Worm (Caenorhabditis elegans) whole organism, L4 larva: ENCODE results near the gene T20B12.4.

Source experiments
- D1046.2 ChIP-seq: fragments of 200-800 bp; sonication (Bioruptor generic); IDR thresholded peaks from 2 replicates; pipeline ENCODE4 v1.3.6; 2022; ENCODE audit warnings: missing genetic modification characterization, missing compliant biosample characterization
- F10B5.3 ChIP-seq: sonication (generic microtip); optimal IDR thresholded peaks from 2 replicates; lab custom pipeline; 2016; ENCODE audit warnings: mild to moderate bottlenecking, missing genetic modification characterization, missing compliant biosample characterization
- F37D6.2 ChIP-seq: sonication (generic microtip); optimal IDR thresholded peaks from 2 replicates; lab custom pipeline; 2016; ENCODE audit warnings: mild to moderate bottlenecking, missing genetic modification characterization, missing compliant biosample characterization
- T20F7.1 ChIP-seq: fragments of 200-800 bp; sonication (Bioruptor generic); optimal IDR thresholded peaks from 2 replicates; lab custom pipeline; 2018; ENCODE audit warnings: mild to moderate bottlenecking, missing genetic modification characterization, missing compliant biosample characterization
- Y5F2A.4 ChIP-seq: fragments of 200-800 bp; sonication (Bioruptor generic); optimal IDR thresholded peaks from 2 replicates; lab custom pipeline; 2018; ENCODE audit warnings: mild to moderate bottlenecking, missing genetic modification characterization, missing compliant biosample characterization
- aly-2 ChIP-seq: sonication (generic microtip); optimal IDR thresholded peaks from 2 replicates; lab custom pipeline; 2018; ENCODE audit warnings: missing biosample characterization, missing genetic modification characterization
- arid-1 ChIP-seq: fragments of 200-800 bp; sonication (Bioruptor generic); conservative IDR thresholded peaks from 2 replicates; pipeline ENCODE4 v1.3.6; 2022; ENCODE audit warnings: missing genetic modification reagents, missing genetic modification characterization, missing compliant biosample characterization
- attf-4 ChIP-seq: sonication (generic microtip); optimal IDR thresholded peaks from 3 replicates; lab custom pipeline; 2017; ENCODE audit warnings: missing biosample characterization, missing genetic modification characterization
- ceh-44 ChIP-seq: fragments of 200-800 bp; sonication (Bioruptor generic); IDR thresholded peaks from 2 replicates; pipeline ENCODE4 v1.3.6; 2022; ENCODE audit warnings: missing genetic modification reagents, missing genetic modification characterization, missing compliant biosample characterization
- ceh-82 ChIP-seq: sonication (generic microtip); optimal IDR thresholded peaks from 2 replicates; lab custom pipeline; 2017; ENCODE audit warnings: missing biosample characterization, missing genetic modification characterization
- ces-1 ChIP-seq: fragments of 150-350 bp; sonication (generic microtip); optimal IDR thresholded peaks from 4 replicates; lab custom pipeline; 2014; ENCODE audit warnings: missing biosample characterization, missing genetic modification reagents, missing genetic modification characterization
- daf-12 ChIP-seq: fragments of 150-350 bp; optimal IDR thresholded peaks from 2 replicates; lab custom pipeline; 2014; ENCODE audit warnings: missing biosample characterization, missing genetic modification reagents, missing genetic modification characterization
- daf-16 ChIP-seq, 3 experiments: sonication (generic microtip); optimal IDR thresholded peaks; 2 replicates each; lab custom pipeline; 2016 to 2017; ENCODE audit warnings: missing genetic modification characterization in 3 of 3, missing genetic modification reagents in 3 of 3, mild to moderate bottlenecking in 2 of 3, missing compliant biosample characterization in 2 of 3, missing biosample characterization in 1 of 3, moderate library complexity in 1 of 3
- daf-8 ChIP-seq: fragments of 200-800 bp; sonication (Bioruptor generic); IDR thresholded peaks from 2 replicates; pipeline ENCODE4 v1.3.6; 2022; ENCODE audit warnings: missing genetic modification characterization, missing compliant biosample characterization
- dmd-6 ChIP-seq: fragments of 200-800 bp; sonication (Bioruptor generic); IDR thresholded peaks from 2 replicates; pipeline ENCODE4 v1.3.6; 2022; ENCODE audit warnings: missing genetic modification reagents, missing genetic modification characterization, missing compliant biosample characterization
- dve-1 ChIP-seq: sonication (generic microtip); optimal IDR thresholded peaks from 2 replicates; lab custom pipeline; 2017; ENCODE audit warnings: antibody characterized with exemption, mild to moderate bottlenecking, missing genetic modification characterization, missing compliant biosample characterization; ENCODE audit not compliant: insufficient read depth
- gei-8 ChIP-seq: fragments of 200-800 bp; sonication (Bioruptor generic); optimal IDR thresholded peaks from 2 replicates; lab custom pipeline; 2018; ENCODE audit warnings: mild to moderate bottlenecking, missing genetic modification characterization, missing compliant biosample characterization
- hif-1 ChIP-seq, 2 experiments: sonication (generic microtip); optimal IDR thresholded peaks; 2 replicates each; lab custom pipeline; 2016 to 2017; ENCODE audit warnings: missing compliant biosample characterization in 2 of 2, missing genetic modification characterization in 2 of 2, missing genetic modification reagents in 2 of 2, missing genotype in 2 of 2, mild to moderate bottlenecking in 1 of 2
- hlh-30 ChIP-seq: sonication (generic microtip); optimal IDR thresholded peaks from 2 replicates; lab custom pipeline; 2017; ENCODE audit warnings: antibody characterized with exemption, mild to moderate bottlenecking, missing genetic modification characterization, missing compliant biosample characterization; ENCODE audit not compliant: insufficient read depth
- hmg-1.1 ChIP-seq: fragments of 200-800 bp; sonication (Bioruptor generic); IDR thresholded peaks from 2 replicates; pipeline ENCODE4 v1.3.6; 2022; ENCODE audit warnings: missing genetic modification reagents, missing genetic modification characterization, missing compliant biosample characterization
- lin-29 ChIP-seq: fragments of 200-800 bp; sonication (Bioruptor generic); IDR thresholded peaks from 2 replicates; pipeline ENCODE4 v1.3.6; 2022; ENCODE audit warnings: missing genetic modification reagents, missing genetic modification characterization, missing compliant biosample characterization
- lin-38 ChIP-seq: fragments of 200-800 bp; sonication (Bioruptor generic); IDR thresholded peaks from 2 replicates; pipeline ENCODE4 v1.3.6; 2022; ENCODE audit warnings: missing genetic modification reagents, missing genetic modification characterization, missing compliant biosample characterization
- lin-39 ChIP-seq: fragments of 150-350 bp; optimal IDR thresholded peaks from 2 replicates; lab custom pipeline; 2014; ENCODE audit warnings: missing biosample characterization, missing genetic modification reagents, missing genetic modification characterization
- lir-3 ChIP-seq: sonication (generic microtip); optimal IDR thresholded peaks from 2 replicates; lab custom pipeline; 2016; ENCODE audit warnings: mild to moderate bottlenecking, missing genetic modification characterization, missing compliant biosample characterization
- lsy-2 ChIP-seq, 2 experiments: fragments of 150-350 bp in 1 of 2; sonication (generic microtip) in 1 of 2; optimal IDR thresholded peaks; 2 replicates each; lab custom pipeline; 2014 to 2017; ENCODE audit warnings: missing biosample characterization in 2 of 2, missing genetic modification characterization in 2 of 2
- madf-5 ChIP-seq, 2 experiments: fragments of 200-800 bp; sonication (Bioruptor generic); IDR thresholded peaks; 2 replicates each; pipeline ENCODE4 v1.3.6; 2022; ENCODE audit warnings: missing compliant biosample characterization in 2 of 2, missing genetic modification characterization in 2 of 2
- mep-1 ChIP-seq: fragments of 150-350 bp; sonication (generic microtip); optimal IDR thresholded peaks from 3 replicates; lab custom pipeline; 2014; ENCODE audit warnings: missing biosample characterization, missing genetic modification characterization
- mxl-2 ChIP-seq: fragments of 200-800 bp; sonication (Bioruptor generic); conservative IDR thresholded peaks from 2 replicates; pipeline ENCODE4 v1.3.6; 2022; ENCODE audit warnings: missing genetic modification reagents, missing genetic modification characterization, missing compliant biosample characterization
- mxl-3 ChIP-seq: fragments of 200-800 bp; sonication (Bioruptor generic); optimal IDR thresholded peaks from 2 replicates; lab custom pipeline; 2018; ENCODE audit warnings: mild to moderate bottlenecking, missing genetic modification characterization, missing compliant biosample characterization
- nhr-10 ChIP-seq: fragments of 150-350 bp; optimal IDR thresholded peaks from 2 replicates; lab custom pipeline; 2014; ENCODE audit warnings: missing biosample characterization, missing genetic modification characterization
- nhr-11 ChIP-seq: fragments of 150-350 bp; optimal IDR thresholded peaks from 2 replicates; lab custom pipeline; 2014; ENCODE audit warnings: missing biosample characterization, missing genetic modification characterization
- nhr-237 ChIP-seq: sonication (generic microtip); optimal IDR thresholded peaks from 2 replicates; lab custom pipeline; 2017; ENCODE audit warnings: missing biosample characterization, missing genetic modification characterization
- nhr-25 ChIP-seq: sonication (generic microtip); optimal IDR thresholded peaks from 2 replicates; lab custom pipeline; 2017; ENCODE audit warnings: missing genetic modification characterization, mild to moderate bottlenecking, missing compliant biosample characterization, antibody characterized with exemption, moderate library complexity, borderline replicate concordance; ENCODE audit not compliant: insufficient read depth
- nhr-41 ChIP-seq: fragments of 200-800 bp; sonication (Bioruptor generic); IDR thresholded peaks from 2 replicates; pipeline ENCODE4 v1.3.6; 2022; ENCODE audit warnings: missing genetic modification reagents, missing genetic modification characterization, missing compliant biosample characterization
- nhr-6 ChIP-seq: fragments of 150-350 bp; optimal IDR thresholded peaks from 2 replicates; lab custom pipeline; 2014; ENCODE audit warnings: missing biosample characterization, missing genetic modification characterization
- pha-4 ChIP-seq, 2 experiments: fragments of 150-350 bp in 1 of 2; fragments of 200-800 bp in 1 of 2; sonication (Bioruptor generic) in 1 of 2; IDR thresholded peaks in 1 of 2; optimal IDR thresholded peaks in 1 of 2; 2 replicates each; pipeline versions ENCODE4 v1.3.6 to Lab custom; 2014 to 2022; ENCODE audit warnings: missing genetic modification characterization in 2 of 2, missing genetic modification reagents in 2 of 2, missing biosample characterization in 1 of 2, missing compliant biosample characterization in 1 of 2
- php-3 ChIP-seq: fragments of 200-800 bp; sonication (Bioruptor generic); IDR thresholded peaks from 2 replicates; pipeline ENCODE4 v1.3.6; 2022; ENCODE audit warnings: missing genetic modification reagents, missing genetic modification characterization, missing compliant biosample characterization
- spr-3 ChIP-seq: fragments of 200-800 bp; sonication (Bioruptor generic); optimal IDR thresholded peaks from 2 replicates; lab custom pipeline; 2018; ENCODE audit warnings: mild to moderate bottlenecking, missing genetic modification characterization, missing compliant biosample characterization
- tag-97 ChIP-seq: fragments of 200-800 bp; sonication (Bioruptor generic); IDR thresholded peaks from 2 replicates; pipeline ENCODE4 v1.3.6; 2022; ENCODE audit warnings: missing genetic modification characterization, missing compliant biosample characterization
- tra-1 ChIP-seq: fragments of 200-800 bp; sonication (Bioruptor generic); IDR thresholded peaks from 2 replicates; pipeline ENCODE4 v1.3.6; 2022; ENCODE audit warnings: missing genetic modification reagents, missing genetic modification characterization, missing compliant biosample characterization
- unc-130 ChIP-seq: sonication (generic microtip); optimal IDR thresholded peaks from 2 replicates; lab custom pipeline; 2016; ENCODE audit warnings: missing genetic modification reagents, missing genetic modification characterization, missing compliant biosample characterization
- unc-62 ChIP-seq, 3 experiments: fragments of 150-350 bp in 1 of 3; sonication (generic microtip); optimal IDR thresholded peaks in 2 of 3; peaks in 1 of 3; 1 replicate in 1 of 3; 2 replicates in 2 of 3; lab custom pipeline; 2014 to 2017; ENCODE audit warnings: missing biosample characterization in 3 of 3, missing genetic modification characterization in 3 of 3, missing genetic modification reagents in 3 of 3, missing genotype in 1 of 3
- zag-1 ChIP-seq: fragments of 150-350 bp; optimal IDR thresholded peaks from 2 replicates; lab custom pipeline; 2014; ENCODE audit warnings: missing biosample characterization, missing genetic modification characterization
- zfp-2 ChIP-seq: sonication (generic microtip); optimal IDR thresholded peaks from 2 replicates; lab custom pipeline; 2016; ENCODE audit warnings: mild to moderate bottlenecking, missing genetic modification characterization, missing compliant biosample characterization
- zip-11 ChIP-seq: fragments of 200-800 bp; sonication (Bioruptor generic); IDR thresholded peaks from 2 replicates; pipeline ENCODE4 v1.3.6; 2022; ENCODE audit warnings: missing genetic modification characterization, missing compliant biosample characterization
- ztf-11 ChIP-seq: fragments of 150-350 bp; optimal IDR thresholded peaks from 2 replicates; lab custom pipeline; 2014; ENCODE audit warnings: missing biosample characterization, missing genetic modification characterization

The T20B12.4 gene

ce11 chrIII:7336214-7336613 is 31.3 kb upstream of the T20B12.4 start, which contains the start of gene gsp-2 (continued):
- TF ChIP-seq dve-1 (tag; lab: Kevin White, UChicago), result peak; percentile 85
- no peak for TF ChIP-seq F37D6.2 (tag; lab: Kevin White, UChicago)
- TF ChIP-seq mep-1 (tag; lab: Kevin White, UChicago), result peak; percentile 53
- TF ChIP-seq nhr-41, result 0 out of 2 replicates have a peak, but pooled peaks have one; percentile 35
- no peak for TF ChIP-seq nhr-10 (tag; lab: Kevin White, UChicago)
- peak; percentile 74 for TF ChIP-seq nhr-11 (tag; lab: Kevin White, UChicago)
- TF ChIP-seq madf-5 (GFP tag; IDR thresholded peaks at IDR 0.05; lab: Robert Waterston, UW), result no peak
- TF ChIP-seq mxl-3 (GFP tag; lab: Kevin White, UChicago), result peak; percentile 55
- TF ChIP-seq unc-130, result no peak
- TF ChIP-seq pha-4 (GFP tag; IDR thresholded peaks at IDR 0.05; lab: Robert Waterston, UW), result peak; percentile 22; the same call in 1 of the 2 replicates
- TF ChIP-seq pha-4 (tag; optimal IDR thresholded peaks at IDR 0.05; lab: Kevin White, UChicago), result no peak
- no peak for TF ChIP-seq ceh-82 (tag; lab: Kevin White, UChicago)
- TF ChIP-seq daf-12 (tag; lab: Kevin White, UChicago), result no peak
- no peak for TF ChIP-seq D1046.2 (GFP tag; lab: Robert Waterston, UW)
- peak; percentile 79 for TF ChIP-seq arid-1 (GFP tag; lab: Robert Waterston, UW)
- TF ChIP-seq tra-1 (GFP tag; lab: Robert Waterston, UW), result no peak
- TF ChIP-seq nhr-237 (tag; lab: Kevin White, UChicago), result no peak
- no peak for TF ChIP-seq mxl-2 (GFP tag; lab: Robert Waterston, UW)
- no peak for TF ChIP-seq F10B5.3 (tag; lab: Kevin White, UChicago)
- no peak for TF ChIP-seq attf-4
- TF ChIP-seq ces-1 (GFP tag; lab: Kevin White, UChicago), result no peak
- no peak for TF ChIP-seq aly-2 (tag; lab: Kevin White, UChicago)
- peak; percentile 73 for TF ChIP-seq hlh-30
- TF ChIP-seq tag-97 (GFP tag; lab: Robert Waterston, UW), result no peak
- no peak for TF ChIP-seq daf-16 (GFP tag; optimal IDR thresholded peaks at IDR 0.05; lab: Kevin White, UChicago)
- peak; percentile 64 for TF ChIP-seq daf-16 (tag; optimal IDR thresholded peaks at IDR 0.05; lab: Kevin White, UChicago)
- no peak for TF ChIP-seq php-3
- peak; percentile 18 for TF ChIP-seq nhr-25 (tag; lab: Kevin White, UChicago)

- TF ChIP-seq ceh-44 (GFP tag; lab: Robert Waterston, UW) (0 out of 2 replicates have a peak, but pooled peaks have one; percentile 11), daf-8 (GFP tag; lab: Robert Waterston, UW) (no peak), unc-62 (GFP tag; optimal IDR thresholded peaks at IDR 0.05 in 1 of 2; lab: Kevin White, UChicago) (peak in 1 of 2 experiments; percentile 71), unc-62 (tag; optimal IDR thresholded peaks at IDR 0.05; lab: Kevin White, UChicago) (no peak), lin-38 (no peak), lin-29 (no peak)
Measured at ce11 chrIII:7338009-7338408, 29.5 kb upstream of the T20B12.4 start.

ce11 chrIII:7338693-7339092 is 28.8 kb upstream of the T20B12.4 start, which contains the start of gene kap-1:
TSS of gene kap-1 (plus strand) at chrIII:7338835.
- TF ChIP-seq lin-29 (no peak), nhr-41 (no peak), dmd-6 (GFP tag; lab: Robert Waterston, UW) (no peak), ztf-11 (tag; lab: Kevin White, UChicago) (no peak), F37D6.2 (tag; lab: Kevin White, UChicago) (no peak), lsy-2 (tag; optimal IDR thresholded peaks at IDR 0.05; lab: Kevin White, UChicago) (peak in 1 of 2 experiments; percentile 33), zip-11 (GFP tag; lab: Robert Waterston, UW) (no peak), lir-3 (tag; lab: Kevin White, UChicago) (no peak), Y5F2A.4 (GFP tag; lab: Kevin White, UChicago) (no peak), lin-38 (0 out of 2 replicates have a peak, but pooled peaks have one; percentile 21), lin-39 (tag; lab: Kevin White, UChicago) (no peak), T20F7.1 (GFP tag; lab: Kevin White, UChicago) (peak; percentile 18), zag-1 (no peak), zfp-2 (tag; lab: Kevin White, UChicago) (no peak), spr-3 (peak; percentile 29), nhr-6 (no peak), tra-1 (GFP tag; lab: Robert Waterston, UW) (0 out of 2 replicates have a peak, but pooled peaks have one; percentile 5), gei-8 (peak; percentile 13), hif-1 (tag; optimal IDR thresholded peaks at IDR 0.05; lab: Kevin White, UChicago) (no peak), hmg-1.1 (GFP tag; lab: Robert Waterston, UW) (0 out of 2 replicates have a peak, but pooled peaks have one; percentile 36)
